Worm (Caenorhabditis elegans): ENCODE results near the gene F55A4.13.

F55A4.13 gene

ce11 chrX:1064064-1064463 lies 46.7 kb upstream of the F55A4.13 start (continued):
- TF ChIP-seq arid-1 (GFP tag; conservative IDR thresholded peaks at IDR 0.05) (no peak), hif-1 (tag; optimal IDR thresholded peaks at IDR 0.05) (peak in 1 of 2 experiments; percentile 38), spr-1 (tag; optimal IDR thresholded peaks at IDR 0.05) (no peak), zfp-2 (tag; optimal IDR thresholded peaks at IDR 0.05) (no peak), mdt-29 (GFP tag; IDR thresholded peaks at IDR 0.05) (no peak), skn-1 (tag; optimal IDR thresholded peaks at IDR 0.05) (no peak), Y105C5A.15 (GFP tag; IDR thresholded peaks at IDR 0.05) (no peak), F49E8.2 (tag; optimal IDR thresholded peaks at IDR 0.05; ENCODE audit: borderline replicate concordance) (no peak), dmd-9 (GFP tag; IDR thresholded peaks at IDR 0.05) (0 out of 2 replicates have a peak, but pooled peaks have one; percentile 36), ceh-20 (GFP tag; IDR thresholded peaks at IDR 0.05) (no peak), dve-1 (tag; optimal IDR thresholded peaks at IDR 0.05; ENCODE audit: insufficient read depth) (no peak), ceh-44 (GFP tag; IDR thresholded peaks at IDR 0.05) (no peak), dpl-1 (GFP tag; optimal IDR thresholded peaks at IDR 0.05) (no peak), nhr-48 (tag; optimal IDR thresholded peaks at IDR 0.05) (peak; percentile 9), nhr-6 (tag; optimal IDR thresholded peaks at IDR 0.05) (no peak), cey-2 (tag; optimal IDR thresholded peaks at IDR 0.05; ENCODE audit: borderline replicate concordance, insufficient read depth) (no peak), sdz-12 (GFP tag; optimal IDR thresholded peaks at IDR 0.05) (no peak), duxl-1 (tag; optimal IDR thresholded peaks at IDR 0.05; ENCODE audit: poor library complexity) (no peak), ceh-28 (tag; optimal IDR thresholded peaks at IDR 0.05) (no peak), lin-39 (tag; optimal IDR thresholded peaks at IDR 0.05) (peak; percentile 23), tag-97 (GFP tag; IDR thresholded peaks at IDR 0.05) (no peak), mep-1 (tag; optimal IDR thresholded peaks at IDR 0.05) (peak; percentile 73), nhr-102 (tag; optimal IDR thresholded peaks at IDR 0.05) (no peak), F26F4.8 (GFP tag; conservative IDR thresholded peaks at IDR 0.05) (no peak), nhr-42 (GFP tag; IDR thresholded peaks at IDR 0.05) (no peak), nhr-11 (tag; optimal IDR thresholded peaks at IDR 0.05) (peak; percentile 23), mxl-2 (GFP tag; conservative IDR thresholded peaks at IDR 0.05) (no peak), mes-2 (tag; optimal IDR thresholded peaks at IDR 0.05; ENCODE audit: poor library complexity, severe bottlenecking) (no peak), F37D6.2 (tag; optimal IDR thresholded peaks at IDR 0.05) (peak; percentile 72), egl-27 (tag; optimal IDR thresholded peaks at IDR 0.05) (no peak), tra-1 (GFP tag; IDR thresholded peaks at IDR 0.05) (0 out of 2 replicates have a peak, but pooled peaks have one; percentile 7), lin-1 (GFP tag; IDR thresholded peaks at IDR 0.05) (no peak), madf-9 (GFP tag; conservative IDR thresholded peaks at IDR 0.05) (no peak), ZK546.5 (tag; optimal IDR thresholded peaks at IDR 0.05) (no peak), ces-1 (GFP tag; optimal IDR thresholded peaks at IDR 0.05) (no peak), dmd-6 (GFP tag; IDR thresholded peaks at IDR 0.05) (peak; percentile 36), snpc-1.2 (GFP tag; IDR thresholded peaks at IDR 0.05) (no peak), hlh-30 (tag; optimal IDR thresholded peaks at IDR 0.05; ENCODE audit: insufficient read depth) (peak; percentile 69), lin-38 (GFP tag; IDR thresholded peaks at IDR 0.05) (0 out of 2 replicates have a peak, but pooled peaks have one; percentile 9), unc-130 (GFP tag; optimal IDR thresholded peaks at IDR 0.05) (no peak), ztf-7 (tag; optimal IDR thresholded peaks at IDR 0.05) (no peak), nhr-237 (tag; optimal IDR thresholded peaks at IDR 0.05) (no peak), ctbp-1 (GFP tag; IDR thresholded peaks at IDR 0.05) (peak; percentile 79), hlh-11 (tag; optimal IDR thresholded peaks at IDR 0.05) (peak; percentile 48), egl-43 (GFP tag; IDR thresholded peaks at IDR 0.05) (no peak), jun-1 (tag; optimal IDR thresholded peaks at IDR 0.05) (no peak), rbr-2 (tag; optimal IDR thresholded peaks at IDR 0.05) (peak; percentile 83)

All from whole organism, L4 larva.